Fruit fly (Drosophila melanogaster) whole organism, wandering third instar larva: Measurements from ENCODE around the gene fz.

ENCODE experiments used
- Abd-B ChIP-seq: fragments of >200 bp; optimal IDR thresholded peaks from 2 replicates; lab custom pipeline; 2017; ENCODE audit warnings: missing biosample characterization, missing genetic modification characterization
- CG32264 ChIP-seq: fragments of 200-800 bp; sonication (Bioruptor generic); optimal IDR thresholded peaks from 2 replicates; lab custom pipeline; 2016; ENCODE audit warnings: missing biosample characterization, missing genetic modification characterization
- CG9705 ChIP-seq: fragments of 200-800 bp; sonication (Bioruptor generic); optimal IDR thresholded peaks from 2 replicates; lab custom pipeline; 2018; ENCODE audit warnings: missing biosample characterization, mild to moderate bottlenecking, missing genetic modification characterization
- CrebA ChIP-seq: fragments of 200-800 bp; sonication (Bioruptor generic); optimal IDR thresholded peaks from 2 replicates; lab custom pipeline; 2016; ENCODE audit warnings: missing biosample characterization, mild to moderate bottlenecking, missing genetic modification characterization, borderline replicate concordance
- Dfd ChIP-seq: fragments of >200 bp; optimal IDR thresholded peaks from 2 replicates; lab custom pipeline; 2017; ENCODE audit warnings: missing biosample characterization, missing genetic modification characterization
- HLH106 ChIP-seq: fragments of 200-800 bp; optimal IDR thresholded peaks from 3 replicates; lab custom pipeline; 2019; ENCODE audit warnings: missing biosample characterization, mild to moderate bottlenecking, missing genetic modification characterization, moderate library complexity
- Hnf4 ChIP-seq: fragments of 200-800 bp; sonication (Bioruptor generic); optimal IDR thresholded peaks from 2 replicates; lab custom pipeline; 2016; ENCODE audit warnings: missing biosample characterization, mild to moderate bottlenecking, missing genetic modification characterization
- Hr78 ChIP-seq: fragments of >200 bp; optimal IDR thresholded peaks from 2 replicates; lab custom pipeline; 2017; ENCODE audit warnings: missing biosample characterization, missing genetic modification characterization
- Hr83 ChIP-seq: fragments of 200-300 bp; sonication (Bioruptor generic); optimal IDR thresholded peaks from 2 replicates; lab custom pipeline; 2016; ENCODE audit warnings: missing biosample characterization, mild to moderate bottlenecking, missing genetic modification characterization, moderate library complexity; ENCODE audit not compliant: poor library complexity, severe bottlenecking
- Jra ChIP-seq: sonication (Bioruptor generic); optimal IDR thresholded peaks from 2 replicates; lab custom pipeline; 2016; ENCODE audit warnings: missing biosample characterization, missing genetic modification characterization
- Mio ChIP-seq: sonication (Bioruptor generic); optimal IDR thresholded peaks from 2 replicates; lab custom pipeline; 2016; ENCODE audit warnings: missing biosample characterization, missing genetic modification characterization
- Myc ChIP-seq: fragments of >200 bp; optimal IDR thresholded peaks from 2 replicates; lab custom pipeline; 2017
- Rel ChIP-seq, 2 experiments: fragments of 200-800 bp; sonication (Bioruptor generic) in 1 of 2; optimal IDR thresholded peaks; 2 replicates in 1 of 2; 3 replicates in 1 of 2; lab custom pipeline; 2016 to 2019; ENCODE audit warnings: mild to moderate bottlenecking in 2 of 2, missing biosample characterization in 2 of 2, missing genetic modification characterization in 2 of 2, moderate library complexity in 1 of 2
- Sp1 ChIP-seq: fragments of 200-800 bp; sonication (Bioruptor generic); optimal IDR thresholded peaks from 3 replicates; lab custom pipeline; 2019; ENCODE audit warnings: missing biosample characterization, mild to moderate bottlenecking, missing genetic modification characterization, moderate library complexity
- brk ChIP-seq: fragments of 200-800 bp; sonication (Bioruptor generic); optimal IDR thresholded peaks from 2 replicates; lab custom pipeline; 2016; ENCODE audit warnings: missing biosample characterization, mild to moderate bottlenecking, missing genetic modification characterization
- dl ChIP-seq, 2 experiments: fragments of 175-275, 200-275 bp in 1 of 2; fragments of 200-275 bp in 1 of 2; sonication (Bioruptor generic); optimal IDR thresholded peaks; lab custom pipeline; 2018; ENCODE audit warnings: mild to moderate bottlenecking in 2 of 2, missing biosample characterization in 2 of 2, missing genetic modification characterization in 2 of 2, moderate library complexity in 2 of 2; ENCODE audit not compliant: partially characterized antibody in 2 of 2, insufficient read depth in 1 of 2
- dmrt93B ChIP-seq: fragments of 200-800 bp; sonication (Bioruptor generic); optimal IDR thresholded peaks from 2 replicates; lab custom pipeline; 2018; ENCODE audit warnings: missing biosample characterization, mild to moderate bottlenecking, missing genetic modification characterization
- dsf ChIP-seq: sonication (Bioruptor generic); optimal IDR thresholded peaks from 2 replicates; lab custom pipeline; 2016; ENCODE audit warnings: missing biosample characterization, missing genetic modification characterization, borderline replicate concordance
- ey ChIP-seq: fragments of 200-800 bp; sonication (Bioruptor generic); optimal IDR thresholded peaks from 2 replicates; lab custom pipeline; 2016; ENCODE audit warnings: missing biosample characterization, missing genetic modification characterization
- foxo ChIP-seq, 2 experiments: fragments of 200-800 bp; sonication (Bioruptor generic); optimal IDR thresholded peaks; 2 replicates in 1 of 2; 3 replicates in 1 of 2; lab custom pipeline; 2016 to 2017; ENCODE audit warnings: missing biosample characterization in 2 of 2, missing genetic modification characterization in 2 of 2
- fru ChIP-seq: fragments of 200-800 bp; sonication (Bioruptor generic); optimal IDR thresholded peaks from 3 replicates; lab custom pipeline; 2016; ENCODE audit warnings: missing biosample characterization, mild to moderate bottlenecking, missing genetic modification characterization
- h ChIP-seq: fragments of 200-800 bp; sonication (Bioruptor generic); optimal IDR thresholded peaks from 3 replicates; lab custom pipeline; 2016; ENCODE audit warnings: missing biosample characterization, mild to moderate bottlenecking, missing genetic modification characterization
- jim ChIP-seq: fragments of 175-275, 200-325 bp; sonication (Bioruptor generic); optimal IDR thresholded peaks from 2 replicates; lab custom pipeline; 2016; ENCODE audit warnings: missing biosample characterization, mild to moderate bottlenecking, missing genetic modification characterization
- psq ChIP-seq: fragments of 200-800 bp; sonication (Bioruptor generic); optimal IDR thresholded peaks from 3 replicates; lab custom pipeline; 2017; ENCODE audit warnings: missing biosample characterization, mild to moderate bottlenecking, missing genetic modification characterization, moderate library complexity
- rgr ChIP-seq: fragments of 200-800 bp; sonication (Bioruptor generic); optimal IDR thresholded peaks from 3 replicates; lab custom pipeline; 2016; ENCODE audit warnings: missing biosample characterization, mild to moderate bottlenecking, missing genetic modification characterization
- sage ChIP-seq: fragments of 200-800 bp; sonication (Bioruptor generic); optimal IDR thresholded peaks from 2 replicates; lab custom pipeline; 2016; ENCODE audit warnings: missing biosample characterization, mild to moderate bottlenecking, missing genetic modification characterization
- sv ChIP-seq: fragments of 200-800 bp; sonication (Bioruptor generic); optimal IDR thresholded peaks from 3 replicates; lab custom pipeline; 2016; ENCODE audit warnings: missing biosample characterization, missing genetic modification characterization
- tai ChIP-seq: sonication (Bioruptor generic); optimal IDR thresholded peaks from 2 replicates; lab custom pipeline; 2016; ENCODE audit warnings: missing biosample characterization, missing genetic modification characterization
- woc ChIP-seq: sonication (Bioruptor generic); optimal IDR thresholded peaks from 2 replicates; lab custom pipeline; 2016; ENCODE audit warnings: missing biosample characterization, mild to moderate bottlenecking, missing genetic modification characterization

fz gene

dm6 chr3L:14322268-14322784 is 48.2 kb downstream of the fz start:
- no peak for TF ChIP-seq sv (GFP tag; lab: Kevin White, UChicago)
- TF ChIP-seq tai (GFP tag; lab: Kevin White, UChicago): no peak
- TF ChIP-seq rgr (GFP tag; lab: Kevin White, UChicago): peak; percentile 22
- peak; percentile 43 for TF ChIP-seq woc (GFP tag; lab: Kevin White, UChicago)
- no peak for TF ChIP-seq dsf (GFP tag; lab: Kevin White, UChicago)
- no peak for TF ChIP-seq CrebA
- no peak for TF ChIP-seq foxo (GFP tag; optimal IDR thresholded peaks at IDR 0.05; lab: Kevin White, UChicago)
- TF ChIP-seq Dfd: no peak
- no peak for TF ChIP-seq dmrt93B
- peak; percentile 40 for TF ChIP-seq h
- TF ChIP-seq Mio: no peak
- no peak for TF ChIP-seq Sp1
- TF ChIP-seq, all 38 proteins: peak for 3

DNA sequence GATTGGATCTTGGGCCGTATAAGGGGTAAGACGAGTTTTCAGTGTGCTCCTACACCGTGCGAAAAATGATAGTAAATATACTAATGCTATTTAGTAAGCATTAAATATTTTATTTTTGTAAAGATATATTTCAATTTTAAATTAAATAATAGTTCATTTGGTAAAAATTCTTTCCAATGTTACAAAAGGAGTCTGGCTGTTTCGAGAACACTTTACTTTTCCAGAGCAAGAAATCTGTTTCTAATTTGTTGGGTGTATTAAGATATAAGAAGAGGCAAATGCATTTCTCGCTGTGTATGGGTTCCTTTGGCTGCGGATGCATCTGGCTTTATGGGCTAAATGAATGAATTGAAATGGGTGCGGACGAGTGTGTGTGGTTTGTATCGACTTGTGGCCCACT is 51.1 kb downstream of the fz start:
- TF ChIP-seq fru (GFP tag; lab: Kevin White, UChicago): peak; percentile 13
- TF ChIP-seq CG9705 (GFP tag; lab: Kevin White, UChicago): no peak
- peak; percentile 3 for TF ChIP-seq psq (GFP tag; lab: Kevin White, UChicago)
- peak; percentile 45 for TF ChIP-seq HLH106
- TF ChIP-seq foxo (GFP tag; optimal IDR thresholded peaks at IDR 0.05; lab: Kevin White, UChicago): peak in 1 of 2 experiments; percentile 35
- no peak for TF ChIP-seq Abd-B
- peak; percentile 31 for TF ChIP-seq Sp1
- TF ChIP-seq h: peak; percentile 1
- TF ChIP-seq, all 38 proteins: peak for 6

DNA sequence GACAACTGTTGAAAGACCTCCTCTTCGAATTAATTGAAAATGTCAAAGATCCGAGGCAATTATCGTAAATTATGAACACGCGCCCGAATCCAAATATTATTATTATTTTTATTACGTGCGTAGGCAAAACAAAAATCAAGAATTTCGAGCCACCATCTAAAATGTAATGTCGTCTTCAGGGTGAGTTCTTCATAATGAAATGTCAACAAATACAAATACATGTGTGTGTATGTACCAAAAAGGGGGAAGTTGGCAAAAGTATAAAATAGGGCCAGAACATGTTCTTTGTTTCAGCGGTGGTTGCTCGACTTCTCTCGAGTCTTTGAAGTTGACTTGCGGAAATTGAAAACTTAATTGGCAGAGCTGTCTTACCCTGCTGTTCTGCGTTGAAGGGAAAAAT is 52.1 kb downstream of the fz start:
- TF ChIP-seq Hr83 (GFP tag; lab: Kevin White, UChicago) (no peak), HLH106 (no peak), woc (GFP tag; lab: Kevin White, UChicago) (no peak), psq (GFP tag; lab: Kevin White, UChicago) (no peak), Mio (no peak), tai (GFP tag; lab: Kevin White, UChicago) (no peak)
- TF ChIP-seq, all 38 proteins: peak for 0

DNA sequence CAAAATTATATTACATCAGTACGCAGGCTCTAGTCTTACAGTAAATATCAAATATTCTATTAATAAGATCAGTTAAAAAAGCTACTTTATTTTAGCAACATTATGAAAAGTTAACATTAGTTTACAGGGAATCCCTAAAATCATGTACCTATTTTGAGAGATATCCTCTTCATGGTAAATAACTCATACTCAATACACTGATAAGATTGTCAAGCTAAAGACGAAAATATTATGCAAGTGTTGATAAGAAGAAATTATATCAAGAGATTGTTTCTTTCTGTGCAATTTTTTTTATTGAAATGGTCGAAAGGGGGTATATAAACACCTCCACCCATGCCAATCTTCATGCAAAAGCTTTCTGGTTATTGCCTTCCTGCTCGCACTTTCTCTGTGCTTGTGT is 54.3 kb downstream of the fz start:
- no peak for TF ChIP-seq Sp1
- no peak for TF ChIP-seq Myc (lab: Kevin White, UChicago)
- TF ChIP-seq dsf (GFP tag; lab: Kevin White, UChicago): no peak
- peak; percentile 1 for TF ChIP-seq woc (GFP tag; lab: Kevin White, UChicago)
- TF ChIP-seq dl (GFP tag; optimal IDR thresholded peaks at IDR 0.05; lab: Kevin White, UChicago; ENCODE audit: insufficient read depth in 1 of 2, partially characterized antibody in 2 of 2): no peak
- TF ChIP-seq Jra: no peak
- TF ChIP-seq foxo (GFP tag; optimal IDR thresholded peaks at IDR 0.05; lab: Kevin White, UChicago): peak in 1 of 2 experiments; percentile 25
- peak; percentile 18 for TF ChIP-seq psq (GFP tag; lab: Kevin White, UChicago)
- no peak for TF ChIP-seq Dfd
- no peak for TF ChIP-seq CG9705 (GFP tag; lab: Kevin White, UChicago)
- no peak for TF ChIP-seq Rel (GFP tag; optimal IDR thresholded peaks at IDR 0.05; lab: Kevin White, UChicago)
- peak; percentile 24 for TF ChIP-seq Rel (tag; optimal IDR thresholded peaks at IDR 0.05; lab: Kevin White, UChicago)
- peak; percentile 41 for TF ChIP-seq h
- TF ChIP-seq sage (GFP tag; lab: Kevin White, UChicago): no peak
- TF ChIP-seq Hr78 (GFP tag; lab: Kevin White, UChicago): no peak
- TF ChIP-seq ey (GFP tag; lab: Kevin White, UChicago): peak; percentile 7
- TF ChIP-seq rgr (GFP tag; lab: Kevin White, UChicago): peak; percentile 6
- TF ChIP-seq jim (GFP tag; lab: Kevin White, UChicago): no peak
- no peak for TF ChIP-seq tai (GFP tag; lab: Kevin White, UChicago)

DNA sequence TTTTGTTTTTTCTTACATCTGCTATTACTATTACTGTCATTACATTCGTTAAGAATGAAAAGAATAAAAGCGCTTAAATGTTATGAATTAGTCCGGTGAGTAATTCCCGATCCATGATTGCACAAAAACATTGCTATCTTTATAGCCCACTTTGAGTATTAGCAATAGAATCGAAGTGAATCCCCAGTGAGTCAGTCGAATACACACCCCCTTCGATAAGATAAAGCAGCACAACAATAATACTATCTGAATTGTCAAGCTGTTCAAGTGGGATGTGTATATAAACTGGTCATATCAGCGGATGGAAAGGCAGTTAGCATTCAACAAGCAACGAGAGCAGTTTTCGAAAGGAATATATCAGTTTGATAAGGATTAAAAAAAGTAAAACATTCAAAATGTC is 54.9 kb downstream of the fz start, which contains the start of gene CG13482:
TSS of gene CG13482 (plus strand) at position 305 of the 400 bp plus-strand sequence.
- TF ChIP-seq Dfd (peak; percentile 42), Rel (GFP tag; optimal IDR thresholded peaks at IDR 0.05; lab: Kevin White, UChicago) (no peak), Rel (tag; optimal IDR thresholded peaks at IDR 0.05; lab: Kevin White, UChicago) (peak; percentile 95), brk (GFP tag; lab: Kevin White, UChicago) (no peak), Hnf4 (GFP tag; lab: Kevin White, UChicago) (no peak), rgr (GFP tag; lab: Kevin White, UChicago) (no peak), CG32264 (GFP tag; lab: Kevin White, UChicago) (no peak), woc (GFP tag; lab: Kevin White, UChicago) (no peak)
